Worm (Caenorhabditis elegans) whole organism, L4 larva: ENCODE measurements around the gene F37C4.6.

Experiments used
- F37D6.2 ChIP-seq: sonication (generic microtip); optimal IDR thresholded peaks from 2 replicates; lab custom pipeline; 2016; ENCODE audit warnings: mild to moderate bottlenecking, missing genetic modification characterization, missing compliant biosample characterization
- T20F7.1 ChIP-seq: fragments of 200-800 bp; sonication (Bioruptor generic); optimal IDR thresholded peaks from 2 replicates; lab custom pipeline; 2018; ENCODE audit warnings: mild to moderate bottlenecking, missing genetic modification characterization, missing compliant biosample characterization
- Y5F2A.4 ChIP-seq: fragments of 200-800 bp; sonication (Bioruptor generic); optimal IDR thresholded peaks from 2 replicates; lab custom pipeline; 2018; ENCODE audit warnings: mild to moderate bottlenecking, missing genetic modification characterization, missing compliant biosample characterization
- ZK337.2 ChIP-seq: fragments of 200-800 bp; sonication (Bioruptor generic); IDR thresholded peaks from 2 replicates; pipeline ENCODE4 v1.3.6; 2022; ENCODE audit warnings: missing genetic modification reagents, missing genetic modification characterization, missing compliant biosample characterization
- aha-1 ChIP-seq: fragments of 150-350 bp; peaks from one replicate; lab custom pipeline; 2014; ENCODE audit warnings: missing biosample characterization, missing genetic modification characterization
- attf-4 ChIP-seq: sonication (generic microtip); optimal IDR thresholded peaks from 3 replicates; lab custom pipeline; 2017; ENCODE audit warnings: missing biosample characterization, missing genetic modification characterization
- ceh-28 ChIP-seq: fragments of 150-350 bp; optimal IDR thresholded peaks from 2 replicates; lab custom pipeline; 2014; ENCODE audit warnings: missing biosample characterization, missing genetic modification reagents, missing genetic modification characterization
- ceh-32 ChIP-seq: sonication (generic microtip); optimal IDR thresholded peaks from 2 replicates; lab custom pipeline; 2016; ENCODE audit warnings: mild to moderate bottlenecking, missing genetic modification characterization, missing compliant biosample characterization; ENCODE audit not compliant: poor library complexity
- ceh-44 ChIP-seq: fragments of 200-800 bp; sonication (Bioruptor generic); IDR thresholded peaks from 2 replicates; pipeline ENCODE4 v1.3.6; 2022; ENCODE audit warnings: missing genetic modification reagents, missing genetic modification characterization, missing compliant biosample characterization
- ceh-62 ChIP-seq: sonication (generic microtip); optimal IDR thresholded peaks from 2 replicates; lab custom pipeline; 2017; ENCODE audit warnings: missing biosample characterization, missing genetic modification characterization
- ceh-82 ChIP-seq: sonication (generic microtip); optimal IDR thresholded peaks from 2 replicates; lab custom pipeline; 2017; ENCODE audit warnings: missing biosample characterization, missing genetic modification characterization
- ces-1 ChIP-seq: fragments of 150-350 bp; sonication (generic microtip); optimal IDR thresholded peaks from 4 replicates; lab custom pipeline; 2014; ENCODE audit warnings: missing biosample characterization, missing genetic modification reagents, missing genetic modification characterization
- daf-19 ChIP-seq: fragments of 200-800 bp; sonication (Bioruptor generic); conservative IDR thresholded peaks from 2 replicates; pipeline ENCODE4 v1.3.6; 2022; ENCODE audit warnings: missing genetic modification characterization, missing compliant biosample characterization
- daf-8 ChIP-seq: fragments of 200-800 bp; sonication (Bioruptor generic); IDR thresholded peaks from 2 replicates; pipeline ENCODE4 v1.3.6; 2022; ENCODE audit warnings: missing genetic modification characterization, missing compliant biosample characterization
- dmd-6 ChIP-seq: fragments of 200-800 bp; sonication (Bioruptor generic); IDR thresholded peaks from 2 replicates; pipeline ENCODE4 v1.3.6; 2022; ENCODE audit warnings: missing genetic modification reagents, missing genetic modification characterization, missing compliant biosample characterization
- dpl-1 ChIP-seq: fragments of 150-350 bp; optimal IDR thresholded peaks from 2 replicates; lab custom pipeline; 2014; ENCODE audit warnings: missing biosample characterization, missing genetic modification reagents, missing genetic modification characterization
- duxl-1 ChIP-seq: sonication (generic microtip); optimal IDR thresholded peaks from 2 replicates; lab custom pipeline; 2016; ENCODE audit warnings: mild to moderate bottlenecking, missing genetic modification characterization, moderate library complexity, missing compliant biosample characterization; ENCODE audit not compliant: poor library complexity
- dve-1 ChIP-seq: sonication (generic microtip); optimal IDR thresholded peaks from 2 replicates; lab custom pipeline; 2017; ENCODE audit warnings: antibody characterized with exemption, mild to moderate bottlenecking, missing genetic modification characterization, missing compliant biosample characterization; ENCODE audit not compliant: insufficient read depth
- fos-1 ChIP-seq: fragments of 150-350 bp; optimal IDR thresholded peaks from 2 replicates; lab custom pipeline; 2014; ENCODE audit warnings: missing biosample characterization, missing genetic modification characterization
- lim-7 ChIP-seq: fragments of 200-800 bp; sonication (Bioruptor generic); IDR thresholded peaks from 2 replicates; pipeline ENCODE4 v1.3.6; 2022; ENCODE audit warnings: missing genetic modification characterization, missing compliant biosample characterization
- lin-13 ChIP-seq: fragments of 150-350 bp; optimal IDR thresholded peaks from 2 replicates; lab custom pipeline; 2014; ENCODE audit warnings: missing biosample characterization, missing genetic modification reagents, missing genetic modification characterization
- mxl-2 ChIP-seq: fragments of 200-800 bp; sonication (Bioruptor generic); conservative IDR thresholded peaks from 2 replicates; pipeline ENCODE4 v1.3.6; 2022; ENCODE audit warnings: missing genetic modification reagents, missing genetic modification characterization, missing compliant biosample characterization
- mxl-3 ChIP-seq: fragments of 200-800 bp; sonication (Bioruptor generic); optimal IDR thresholded peaks from 2 replicates; lab custom pipeline; 2018; ENCODE audit warnings: mild to moderate bottlenecking, missing genetic modification characterization, missing compliant biosample characterization
- nhr-28 ChIP-seq: fragments of 150-350 bp; optimal IDR thresholded peaks from 2 replicates; lab custom pipeline; 2014; ENCODE audit warnings: missing biosample characterization, missing genetic modification characterization
- nhr-41 ChIP-seq: fragments of 200-800 bp; sonication (Bioruptor generic); IDR thresholded peaks from 2 replicates; pipeline ENCODE4 v1.3.6; 2022; ENCODE audit warnings: missing genetic modification reagents, missing genetic modification characterization, missing compliant biosample characterization
- php-3 ChIP-seq: fragments of 200-800 bp; sonication (Bioruptor generic); IDR thresholded peaks from 2 replicates; pipeline ENCODE4 v1.3.6; 2022; ENCODE audit warnings: missing genetic modification reagents, missing genetic modification characterization, missing compliant biosample characterization
- pqm-1 ChIP-seq: sonication (generic microtip); optimal IDR thresholded peaks from 2 replicates; lab custom pipeline; 2017; ENCODE audit warnings: missing biosample characterization, missing genetic modification characterization
- set-16 ChIP-seq: fragments of 200-800 bp; sonication (Bioruptor generic); IDR thresholded peaks from 2 replicates; pipeline ENCODE4 v1.3.6; 2022; ENCODE audit warnings: missing genetic modification reagents, missing genetic modification characterization, missing compliant biosample characterization
- skn-1 ChIP-seq: fragments of 150-350 bp; optimal IDR thresholded peaks from 2 replicates; lab custom pipeline; 2014; ENCODE audit warnings: missing biosample characterization, missing genetic modification characterization
- snpc-1.2 ChIP-seq: fragments of 200-800 bp; sonication (Bioruptor generic); IDR thresholded peaks from 2 replicates; pipeline ENCODE4 v1.3.6; 2022; ENCODE audit warnings: missing genetic modification reagents, missing genetic modification characterization, missing compliant biosample characterization
- spr-3 ChIP-seq: fragments of 200-800 bp; sonication (Bioruptor generic); optimal IDR thresholded peaks from 2 replicates; lab custom pipeline; 2018; ENCODE audit warnings: mild to moderate bottlenecking, missing genetic modification characterization, missing compliant biosample characterization
- tra-1 ChIP-seq: fragments of 200-800 bp; sonication (Bioruptor generic); IDR thresholded peaks from 2 replicates; pipeline ENCODE4 v1.3.6; 2022; ENCODE audit warnings: missing genetic modification reagents, missing genetic modification characterization, missing compliant biosample characterization
- unc-62 ChIP-seq, 3 experiments: fragments of 150-350 bp in 1 of 3; sonication (generic microtip); optimal IDR thresholded peaks in 2 of 3; peaks in 1 of 3; 1 replicate in 1 of 3; 2 replicates in 2 of 3; lab custom pipeline; 2014 to 2017; ENCODE audit warnings: missing biosample characterization in 3 of 3, missing genetic modification characterization in 3 of 3, missing genetic modification reagents in 3 of 3, missing genotype in 1 of 3
- ztf-7 ChIP-seq: fragments of 150-350 bp; optimal IDR thresholded peaks from 2 replicates; lab custom pipeline; 2014; ENCODE audit warnings: missing biosample characterization, missing genetic modification characterization

The F37C4.6 gene

ce11 chrIV:3840480-3840879 is 37.7 kb downstream of the F37C4.6 start:
- TF ChIP-seq F37D6.2 = no peak

ce11 chrIV:3839420-3839819 is 38.7 kb downstream of the F37C4.6 start, which contains the start of gene F28F9.2:
TSS of gene F28F9.2 (plus strand) at chrIV:3839720.
- TF ChIP-seq lim-7 (GFP tag; lab: Robert Waterston, UW) (no peak), nhr-41 (GFP tag; lab: Robert Waterston, UW) (no peak), daf-8 (GFP tag; lab: Robert Waterston, UW) (no peak), mxl-2 (no peak), tra-1 (GFP tag; lab: Robert Waterston, UW) (no peak), attf-4 (tag; lab: Kevin White, UChicago) (no peak), dmd-6 (GFP tag; lab: Robert Waterston, UW) (no peak), ceh-82 (tag; lab: Kevin White, UChicago) (no peak), spr-3 (GFP tag; lab: Kevin White, UChicago) (no peak), snpc-1.2 (GFP tag; lab: Robert Waterston, UW) (no peak), ceh-28 (tag; lab: Kevin White, UChicago) (no peak), mxl-3 (GFP tag; lab: Kevin White, UChicago) (no peak), dpl-1 (GFP tag; lab: Kevin White, UChicago) (no peak), Y5F2A.4 (no peak), ztf-7 (tag; lab: Kevin White, UChicago) (no peak), unc-62 (GFP tag; optimal IDR thresholded peaks at IDR 0.05 in 1 of 2; lab: Kevin White, UChicago) (no peak), unc-62 (tag; optimal IDR thresholded peaks at IDR 0.05; lab: Kevin White, UChicago) (no peak), daf-19 (GFP tag; lab: Robert Waterston, UW) (no peak), dve-1 (tag; lab: Kevin White, UChicago) (no peak)
- TF ChIP-seq, all 104 proteins: peak for 0

DNA sequence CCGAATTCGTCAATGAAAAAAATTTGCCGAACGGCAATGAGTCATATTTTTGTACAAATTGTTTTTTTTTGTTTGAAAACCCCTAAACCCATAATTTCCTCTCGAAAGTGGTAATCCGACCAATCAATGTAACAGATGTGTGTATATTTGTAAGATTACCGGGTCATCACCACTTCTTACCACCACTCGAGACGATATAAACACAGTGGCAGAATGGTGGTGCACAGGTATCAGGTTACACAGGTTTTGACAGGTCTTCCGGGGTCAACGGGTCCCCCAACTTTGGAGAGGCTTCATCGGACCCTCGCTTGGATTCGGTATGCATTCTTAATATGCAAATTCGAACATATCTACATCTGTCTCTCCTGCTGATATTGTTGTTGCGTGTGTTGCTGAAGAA is 39.4 kb downstream of the F37C4.6 start:
- no peak for TF ChIP-seq tra-1 (GFP tag; lab: Robert Waterston, UW)
- no peak for TF ChIP-seq dmd-6 (GFP tag; lab: Robert Waterston, UW)
- no peak for TF ChIP-seq lin-13

- TF ChIP-seq duxl-1 (tag; lab: Kevin White, UChicago) = no peak
- TF ChIP-seq ZK337.2 (GFP tag; lab: Robert Waterston, UW) = no peak
- no peak for TF ChIP-seq daf-19 (GFP tag; lab: Robert Waterston, UW)
- TF ChIP-seq ztf-7 (tag; lab: Kevin White, UChicago) = no peak
- TF ChIP-seq php-3 = no peak
- no peak for TF ChIP-seq set-16 (GFP tag; lab: Robert Waterston, UW)
Observed at ce11 chrIV:3835065-3835464, 43.1 kb downstream of the F37C4.6 start, which contains the start of gene cal-3. TSS of gene cal-3 (minus strand) at chrIV:3835165.

DNA sequence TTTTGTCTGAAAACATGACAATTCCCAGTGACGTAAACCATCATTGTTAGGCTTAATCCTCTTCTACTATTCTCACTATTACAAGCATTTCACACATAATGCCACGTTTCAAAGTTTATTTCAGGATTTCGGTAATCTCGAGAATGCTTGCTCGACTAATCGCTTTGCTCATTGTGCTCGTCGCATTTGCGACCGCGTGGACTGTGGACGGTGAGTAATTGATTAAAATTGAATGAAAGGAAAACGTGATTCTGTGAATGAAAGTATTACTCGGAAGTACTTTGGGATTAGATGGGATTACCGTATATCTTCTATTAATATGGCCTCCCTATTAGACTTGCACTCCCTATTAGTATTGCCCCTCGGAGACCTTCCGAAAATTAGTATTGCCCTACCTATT is 44.4 kb downstream of the F37C4.6 start:
- TF ChIP-seq F37D6.2 = no peak
- TF ChIP-seq aha-1 = peak; percentile 83
- no peak for TF ChIP-seq pqm-1 (tag; lab: Kevin White, UChicago)
- no peak for TF ChIP-seq T20F7.1 (GFP tag; lab: Kevin White, UChicago)

DNA sequence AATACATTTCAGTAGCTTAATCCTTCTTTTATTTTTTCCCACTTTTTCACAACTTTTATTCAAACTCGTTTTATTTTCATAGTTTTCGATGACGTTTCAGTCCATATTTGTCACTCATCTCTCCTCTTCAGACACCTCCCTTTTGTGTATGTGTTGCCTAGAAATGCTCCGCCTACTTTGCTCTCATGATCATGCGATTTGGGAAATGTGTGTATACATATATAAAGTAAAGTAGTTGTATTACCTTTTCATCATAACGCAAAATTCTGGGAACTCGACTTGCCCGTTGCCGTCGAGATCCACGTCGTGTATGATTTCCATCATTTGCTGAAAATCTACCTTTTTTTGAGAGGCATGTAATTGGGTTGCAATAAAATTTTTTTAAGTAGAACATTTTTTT is 46.1 kb downstream of the F37C4.6 start:
- TF ChIP-seq ceh-32 (tag; lab: Kevin White, UChicago) (no peak), daf-19 (GFP tag; lab: Robert Waterston, UW) (no peak), ceh-62 (no peak), fos-1 (tag; lab: Kevin White, UChicago) (no peak), skn-1 (tag; lab: Kevin White, UChicago) (no peak), ces-1 (GFP tag; lab: Kevin White, UChicago) (no peak), ceh-44 (GFP tag; lab: Robert Waterston, UW) (no peak), nhr-28 (no peak), mxl-3 (GFP tag; lab: Kevin White, UChicago) (no peak)
